Worm (Caenorhabditis elegans) whole organism, early embryonic: Measurements from ENCODE around the gene F49F1.2.

ENCODE experiments used
- B0310.2 ChIP-seq: sonication (generic microtip); optimal IDR thresholded peaks from 2 replicates; lab custom pipeline; 2016; ENCODE audit warnings: mild to moderate bottlenecking, missing genetic modification characterization, missing compliant biosample characterization
- F13C5.2 ChIP-seq: sonication (generic microtip); optimal IDR thresholded peaks from 2 replicates; lab custom pipeline; 2017; ENCODE audit warnings: mild to moderate bottlenecking, missing genetic modification characterization, inconsistent platforms, missing compliant biosample characterization
- aly-1 ChIP-seq: sonication (generic microtip); optimal IDR thresholded peaks from 2 replicates; lab custom pipeline; 2016; ENCODE audit warnings: missing genetic modification characterization, missing compliant biosample characterization
- ama-1 ChIP-seq: fragments of 150-350 bp; optimal IDR thresholded peaks from 2 replicates; lab custom pipeline; 2014
- ceh-13 ChIP-seq: fragments of 200-800 bp; sonication (Bioruptor generic); optimal IDR thresholded peaks from 2 replicates; lab custom pipeline; 2018; ENCODE audit warnings: mild to moderate bottlenecking, missing genetic modification characterization, missing compliant biosample characterization
- ceh-36 ChIP-seq: sonication (generic microtip); optimal IDR thresholded peaks from 2 replicates; lab custom pipeline; 2016; ENCODE audit warnings: missing genetic modification characterization, inconsistent platforms, missing compliant biosample characterization
- ets-7 ChIP-seq: sonication (generic microtip); optimal IDR thresholded peaks from 2 replicates; lab custom pipeline; 2016; ENCODE audit warnings: missing genotype, missing genetic modification characterization, missing compliant biosample characterization
- flt-1 ChIP-seq: fragments of 200-800 bp; sonication (Bioruptor generic); IDR thresholded peaks from 2 replicates; pipeline ENCODE4 v1.3.6; 2022; ENCODE audit warnings: missing genetic modification characterization, missing compliant biosample characterization
- hmbx-1 ChIP-seq: sonication (generic microtip); optimal IDR thresholded peaks from 2 replicates; lab custom pipeline; 2016; ENCODE audit warnings: mild to moderate bottlenecking, missing genetic modification characterization, missing compliant biosample characterization
- hmg-4 ChIP-seq: fragments of 200-800 bp; sonication (Bioruptor generic); optimal IDR thresholded peaks from 2 replicates; lab custom pipeline; 2018; ENCODE audit warnings: mild to moderate bottlenecking, missing genetic modification characterization, missing compliant biosample characterization
- hnd-1 ChIP-seq: sonication (generic microtip); optimal IDR thresholded peaks from 2 replicates; lab custom pipeline; 2016; ENCODE audit warnings: missing genetic modification characterization, missing compliant biosample characterization
- pes-1 ChIP-seq: fragments of 200-800 bp; sonication (Bioruptor generic); IDR thresholded peaks from 2 replicates; pipeline ENCODE4 v1.3.6; 2022; ENCODE audit warnings: missing genetic modification reagents, missing genetic modification characterization, missing compliant biosample characterization
- scrt-1 ChIP-seq: fragments of 200-800 bp; sonication (Bioruptor generic); IDR thresholded peaks from 2 replicates; pipeline ENCODE4 v1.3.6; 2022; ENCODE audit warnings: missing genetic modification characterization, missing compliant biosample characterization
- sea-1 ChIP-seq: fragments of 200-800 bp; sonication (Bioruptor generic); conservative IDR thresholded peaks from 2 replicates; pipeline ENCODE4 v1.3.6; 2022; ENCODE audit warnings: missing genetic modification characterization, missing compliant biosample characterization
- tbx-11 ChIP-seq: fragments of 200-800 bp; sonication (Bioruptor generic); IDR thresholded peaks from 2 replicates; pipeline ENCODE4 v1.3.6; 2022; ENCODE audit warnings: missing genetic modification characterization, missing compliant biosample characterization
- tbx-37 ChIP-seq: fragments of 200-800 bp; sonication (Bioruptor generic); conservative IDR thresholded peaks from 2 replicates; pipeline ENCODE4 v1.3.6; 2022; ENCODE audit warnings: missing genetic modification reagents, missing genetic modification characterization, missing compliant biosample characterization
- tra-4 ChIP-seq: sonication (generic microtip); optimal IDR thresholded peaks from 2 replicates; lab custom pipeline; 2017; ENCODE audit warnings: missing genetic modification characterization, missing compliant biosample characterization

Gene F49F1.2

DNA sequence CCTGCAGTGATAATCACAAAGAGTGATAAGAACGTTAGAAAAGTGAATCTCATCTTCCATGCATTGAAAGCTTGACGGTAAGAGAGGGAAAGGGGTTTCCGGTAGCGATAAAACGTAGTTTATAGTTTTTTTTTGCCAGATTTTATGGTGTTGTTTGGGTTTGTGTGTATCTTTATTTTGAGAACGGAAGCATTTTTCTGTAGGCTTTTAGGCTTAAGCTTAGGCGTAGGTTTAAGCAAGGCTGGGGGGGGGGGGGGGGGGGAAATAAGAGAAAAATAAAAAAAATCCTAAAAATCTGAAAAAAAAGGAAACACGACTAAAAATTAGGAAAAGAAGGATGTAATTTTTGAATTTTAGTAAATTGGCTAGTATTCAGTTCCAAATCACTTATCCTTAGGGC lies 36.8 kb upstream of the F49F1.2 start, which contains the start of gene C35B1.8:
TSS of gene C35B1.8 (minus strand) at position 101 of the 400 bp plus-strand sequence.
- TF ChIP-seq tbx-37 (GFP tag; lab: Robert Waterston, UW) = no peak
- no peak for TF ChIP-seq hnd-1 (tag; lab: Kevin White, UChicago)
- TF ChIP-seq pes-1 (GFP tag; lab: Robert Waterston, UW) = no peak
- no peak for TF ChIP-seq tbx-11 (GFP tag; lab: Robert Waterston, UW)
- TF ChIP-seq flt-1 (GFP tag; lab: Robert Waterston, UW) = no peak
- TF ChIP-seq scrt-1 (GFP tag; lab: Robert Waterston, UW) = no peak
- TF ChIP-seq ama-1 (lab: Kevin White, UChicago) = no peak
- no peak for TF ChIP-seq aly-1 (tag; lab: Kevin White, UChicago)
- no peak for TF ChIP-seq sea-1

DNA sequence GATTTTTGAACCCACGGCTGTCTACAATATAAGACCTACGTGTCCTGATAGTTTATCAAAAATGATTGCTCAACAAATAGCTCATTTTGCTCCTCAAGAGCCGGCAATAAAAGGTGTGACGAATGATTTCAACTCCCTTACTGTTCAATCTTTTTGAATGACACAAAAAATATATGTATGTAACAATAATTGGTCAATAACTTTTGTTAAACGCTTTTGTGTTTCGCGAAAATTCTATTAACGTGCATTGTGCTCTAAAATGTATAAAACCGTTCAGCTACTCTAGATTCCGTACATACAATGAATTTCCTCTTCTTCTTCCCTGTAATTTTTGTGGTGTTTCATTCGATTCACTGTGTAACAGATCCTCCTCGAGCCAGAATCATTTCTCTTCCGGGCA lies 36.2 kb upstream of the F49F1.2 start, which contains the start of gene C35B1.4:
TSS of gene C35B1.4 (plus strand) at position 301 of the 400 bp plus-strand sequence.
- TF ChIP-seq B0310.2 (tag; lab: Kevin White, UChicago) (no peak), hmg-4 (GFP tag; lab: Kevin White, UChicago) (no peak), F13C5.2 (tag; lab: Kevin White, UChicago) (no peak), hmbx-1 (tag; lab: Kevin White, UChicago) (no peak), ceh-13 (GFP tag; lab: Kevin White, UChicago) (no peak), ets-7 (tag; lab: Kevin White, UChicago) (no peak), aly-1 (tag; lab: Kevin White, UChicago) (no peak), ceh-36 (tag; lab: Kevin White, UChicago) (no peak), hnd-1 (tag; lab: Kevin White, UChicago) (no peak), tbx-11 (GFP tag; lab: Robert Waterston, UW) (no peak), flt-1 (GFP tag; lab: Robert Waterston, UW) (no peak)

DNA sequence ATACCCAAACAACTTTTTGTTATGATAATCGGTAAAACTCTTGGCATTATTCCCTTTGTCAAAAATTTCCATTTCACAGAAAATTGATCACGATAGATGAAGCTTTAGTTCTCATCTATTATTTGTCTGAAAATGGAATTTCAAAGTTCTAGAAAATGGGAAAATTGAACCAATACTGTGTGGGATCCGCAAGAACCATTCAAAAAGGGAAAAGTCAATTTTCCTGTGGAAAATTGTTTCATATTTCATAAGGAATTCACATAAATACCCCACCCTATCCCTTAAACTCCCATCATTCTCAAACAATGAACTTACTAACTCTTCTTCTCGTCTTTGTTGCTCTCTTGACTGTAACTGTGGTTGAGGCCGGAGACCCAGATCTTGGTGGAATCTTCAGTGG lies 34.9 kb upstream of the F49F1.2 start, which contains the start of the genes C35B1.9 and C35B1.3:
TSS of gene C35B1.9 (minus strand) at position 101 of the 400 bp plus-strand sequence.
TSS of gene C35B1.3 (plus strand) at position 306 of the 400 bp plus-strand sequence.
- TF ChIP-seq tbx-11 (GFP tag; lab: Robert Waterston, UW) (no peak), B0310.2 (tag; lab: Kevin White, UChicago) (no peak), ets-7 (tag; lab: Kevin White, UChicago) (no peak), sea-1 (no peak), hmg-4 (GFP tag; lab: Kevin White, UChicago) (no peak), ceh-13 (GFP tag; lab: Kevin White, UChicago) (no peak), aly-1 (tag; lab: Kevin White, UChicago) (no peak), tbx-37 (GFP tag; lab: Robert Waterston, UW) (no peak), hmbx-1 (tag; lab: Kevin White, UChicago) (no peak), ama-1 (lab: Kevin White, UChicago) (no peak)

- TF ChIP-seq tra-4 (tag; lab: Kevin White, UChicago) = no peak
- no peak for TF ChIP-seq B0310.2 (tag; lab: Kevin White, UChicago)
- no peak for TF ChIP-seq hmg-4 (GFP tag; lab: Kevin White, UChicago)
Observed at ce11 chrIV:4082599-4082998, 33.1 kb upstream of the F49F1.2 start.

ce11 chrIV:4083094-4083493 lies 32.6 kb upstream of the F49F1.2 start:
- no peak for TF ChIP-seq B0310.2 (tag; lab: Kevin White, UChicago)

- TF ChIP-seq ceh-13 (GFP tag; lab: Kevin White, UChicago) (no peak), flt-1 (GFP tag; lab: Robert Waterston, UW) (no peak), tbx-11 (GFP tag; lab: Robert Waterston, UW) (no peak), F13C5.2 (tag; lab: Kevin White, UChicago) (no peak), tbx-37 (GFP tag; lab: Robert Waterston, UW) (no peak), hmg-4 (GFP tag; lab: Kevin White, UChicago) (no peak), ceh-36 (tag; lab: Kevin White, UChicago) (no peak), hnd-1 (tag; lab: Kevin White, UChicago) (no peak), hmbx-1 (tag; lab: Kevin White, UChicago) (no peak), sea-1 (no peak), ets-7 (tag; lab: Kevin White, UChicago) (no peak), aly-1 (tag; lab: Kevin White, UChicago) (no peak), B0310.2 (tag; lab: Kevin White, UChicago) (no peak), scrt-1 (GFP tag; lab: Robert Waterston, UW) (no peak), tra-4 (tag; lab: Kevin White, UChicago) (no peak)
Observed at ce11 chrIV:4084109-4084508, 31.6 kb upstream of the F49F1.2 start, which contains the start of gene C35B1.5. TSS of gene C35B1.5 (minus strand) at chrIV:4084209.

DNA sequence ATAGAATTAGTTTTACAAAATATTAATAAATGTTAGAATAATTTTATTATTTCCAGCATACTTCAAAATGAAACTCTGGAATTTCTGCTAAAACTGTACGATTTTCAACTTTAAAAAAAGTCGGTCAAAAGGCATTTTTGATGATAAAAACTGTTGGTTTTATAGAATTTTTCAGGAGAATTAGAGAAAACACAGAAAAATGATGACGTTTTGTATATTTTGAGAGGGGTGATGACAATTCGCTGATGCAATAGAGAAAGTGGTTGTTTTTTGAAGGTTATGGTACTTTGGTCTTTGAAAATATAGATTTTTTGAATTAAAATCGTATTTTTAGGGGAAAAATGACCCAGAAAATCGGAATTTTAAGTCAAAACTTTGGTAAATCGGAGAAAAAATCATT lies 30.7 kb upstream of the F49F1.2 start:
- no peak for TF ChIP-seq tbx-11 (GFP tag; lab: Robert Waterston, UW)
- no peak for TF ChIP-seq ceh-13 (GFP tag; lab: Kevin White, UChicago)
- no peak for TF ChIP-seq hnd-1 (tag; lab: Kevin White, UChicago)

DNA sequence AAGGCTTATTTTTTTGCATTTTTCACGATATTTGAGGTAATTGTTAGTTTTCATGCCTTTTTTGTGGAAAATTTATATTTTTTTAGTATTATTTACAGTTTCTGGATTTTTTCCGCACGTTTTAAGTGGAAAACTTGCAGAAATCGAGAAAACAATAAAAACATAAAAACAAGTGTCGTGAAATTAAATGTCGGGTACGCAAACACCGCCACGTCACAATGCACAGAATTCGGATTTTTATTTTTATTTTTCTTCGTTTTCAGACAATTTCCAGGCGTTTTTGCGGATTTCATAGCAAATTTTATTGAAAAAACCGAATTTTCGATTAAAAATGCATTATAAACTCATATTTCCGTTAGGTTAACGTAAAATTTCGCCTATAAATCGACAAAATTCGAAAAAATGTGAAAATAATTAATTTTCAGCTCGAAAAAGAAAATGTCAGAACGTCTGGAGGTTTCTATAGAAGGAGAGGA lies 29.9 kb upstream of the F49F1.2 start, which contains the start of gene C35B1.2:
TSS of gene C35B1.2 (plus strand) at position 426 of the 476 bp plus-strand sequence.
- TF ChIP-seq tbx-11 (GFP tag; lab: Robert Waterston, UW) = no peak
- no peak for TF ChIP-seq tbx-37 (GFP tag; lab: Robert Waterston, UW)
- TF ChIP-seq flt-1 (GFP tag; lab: Robert Waterston, UW) = no peak
- no peak for TF ChIP-seq B0310.2 (tag; lab: Kevin White, UChicago)
- TF ChIP-seq ama-1 (lab: Kevin White, UChicago) = no peak
- no peak for TF ChIP-seq hmbx-1 (tag; lab: Kevin White, UChicago)
- no peak for TF ChIP-seq tra-4 (tag; lab: Kevin White, UChicago)
- TF ChIP-seq F13C5.2 (tag; lab: Kevin White, UChicago) = no peak
- no peak for TF ChIP-seq ets-7 (tag; lab: Kevin White, UChicago)
- no peak for TF ChIP-seq hmg-4 (GFP tag; lab: Kevin White, UChicago)
- TF ChIP-seq ceh-13 (GFP tag; lab: Kevin White, UChicago) = no peak
- no peak for TF ChIP-seq aly-1 (tag; lab: Kevin White, UChicago)
- TF ChIP-seq scrt-1 (GFP tag; lab: Robert Waterston, UW) = no peak
- no peak for TF ChIP-seq pes-1 (GFP tag; lab: Robert Waterston, UW)
- no peak for TF ChIP-seq sea-1
- no peak for TF ChIP-seq hnd-1 (tag; lab: Kevin White, UChicago)
